Worm (Caenorhabditis elegans): ENCODE data around the gene hpo-25.

DNA sequence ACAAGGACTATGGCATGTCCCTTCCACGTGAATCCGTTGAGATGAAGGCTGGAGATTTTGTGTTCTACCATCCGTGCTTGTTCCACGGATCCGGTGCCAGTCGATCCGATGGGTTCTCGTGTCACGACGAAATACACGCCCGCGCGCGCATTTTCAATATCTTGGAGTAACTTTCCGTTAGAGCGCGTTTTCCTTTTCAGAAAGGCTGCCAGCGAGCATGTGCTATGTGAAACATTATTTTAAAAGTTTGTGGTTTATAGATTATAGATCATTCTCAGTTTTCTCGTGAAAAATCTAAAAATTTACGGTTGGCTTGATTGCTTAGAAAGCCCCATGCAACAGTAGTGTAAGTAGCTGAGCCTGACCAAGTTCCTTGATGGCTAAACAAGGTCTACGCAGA lies 49.8 kb downstream of the hpo-25 start, which contains the start of gene fbxc-20:
- TF ChIP-seq eyg-1 (tag; optimal IDR thresholded peaks at IDR 0.05) (no peak), hlh-13 (GFP tag; optimal IDR thresholded peaks at IDR 0.05) (no peak)
